Fruit fly (Drosophila melanogaster): Measurements from ENCODE around the gene AlkB.

- TF ChIP-seq D1 (tag; optimal IDR thresholded peaks at IDR 0.05) (no peak), fd96Ca (GFP tag; IDR thresholded peaks at IDR 0.05) (no peak), rn (GFP tag; IDR thresholded peaks at IDR 0.05) (no peak), Pif1A (GFP tag; optimal IDR thresholded peaks at IDR 0.05) (no peak), CG8159 (tag; optimal IDR thresholded peaks at IDR 0.05) (no peak), CG14655 (GFP tag; optimal IDR thresholded peaks at IDR 0.05) (no peak), CG17806 (tag; optimal IDR thresholded peaks at IDR 0.05) (no peak), CG32121 (GFP tag; IDR thresholded peaks at IDR 0.05) (no peak)
These were observed 19.3 kb downstream of the AlkB start for dm6 chrX:15840003-15840402.

Data from whole organism, pupa.